Worm (Caenorhabditis elegans) whole organism, dauer: ENCODE data around the gene K08B5.2.

Experiments used
- unc-62 ChIP-seq: sonication (generic microtip); optimal IDR thresholded peaks from 2 replicates; lab custom pipeline; 2017; ENCODE audit warnings: missing biosample characterization, missing genetic modification reagents, missing genetic modification characterization

K08B5.2 gene

ce11 chrX:16553845-16554426 lies at the start of gene K08B5.2:
Gene K08B5.2, minus strand, starts transcription at chrX:16553887.
- no peak for TF ChIP-seq unc-62 (GFP tag; lab: Kevin White, UChicago)

ce11 chrX:16602457-16602856 lies 48.8 kb upstream of the K08B5.2 start, which contains the start of gene F59C12.4:
Gene F59C12.4, minus strand, starts transcription at chrX:16602622.
- no peak for TF ChIP-seq unc-62 (GFP tag; lab: Kevin White, UChicago)

- no peak for TF ChIP-seq unc-62 (GFP tag; lab: Kevin White, UChicago)
Measured at ce11 chrX:16597791-16598190, 44.1 kb upstream of the K08B5.2 start.

- no peak for TF ChIP-seq unc-62 (GFP tag; lab: Kevin White, UChicago)
Measured at ce11 chrX:16596972-16597371, 43.3 kb upstream of the K08B5.2 start.

ce11 chrX:16595522-16596282 lies 42.0 kb upstream of the K08B5.2 start:
- no peak for TF ChIP-seq unc-62 (GFP tag; lab: Kevin White, UChicago)

ce11 chrX:16594931-16595330 lies 41.2 kb upstream of the K08B5.2 start, which contains the start of gene cdh-9:
Gene cdh-9, plus strand, starts transcription at chrX:16595231.
- TF ChIP-seq unc-62 (GFP tag; lab: Kevin White, UChicago) = no peak

ce11 chrX:16591533-16591932 lies 37.8 kb upstream of the K08B5.2 start:
- no peak for TF ChIP-seq unc-62 (GFP tag; lab: Kevin White, UChicago)

- TF ChIP-seq unc-62 (GFP tag; lab: Kevin White, UChicago) = no peak
Measured at ce11 chrX:16590803-16591202, 37.1 kb upstream of the K08B5.2 start.

ce11 chrX:16590230-16590629 lies 36.5 kb upstream of the K08B5.2 start:
- TF ChIP-seq unc-62 (GFP tag; lab: Kevin White, UChicago) = no peak

ce11 chrX:16588102-16588501 lies 34.4 kb upstream of the K08B5.2 start:
- no peak for TF ChIP-seq unc-62 (GFP tag; lab: Kevin White, UChicago)

ce11 chrX:16579303-16579795 lies 25.7 kb upstream of the K08B5.2 start, which contains the start of gene ser-1:
Gene ser-1, plus strand, starts transcription at chrX:16579745.
- TF ChIP-seq unc-62 (GFP tag; lab: Kevin White, UChicago) = no peak

ce11 chrX:16575262-16575661 lies 21.6 kb upstream of the K08B5.2 start:
- no peak for TF ChIP-seq unc-62 (GFP tag; lab: Kevin White, UChicago)

- TF ChIP-seq unc-62 (GFP tag; lab: Kevin White, UChicago) = no peak
Measured at ce11 chrX:16574303-16574702, 20.6 kb upstream of the K08B5.2 start.

ce11 chrX:16571877-16572276 lies 18.2 kb upstream of the K08B5.2 start:
- TF ChIP-seq unc-62 (GFP tag; lab: Kevin White, UChicago) = no peak

ce11 chrX:16566358-16566757 lies 12.7 kb upstream of the K08B5.2 start:
- no peak for TF ChIP-seq unc-62 (GFP tag; lab: Kevin White, UChicago)

- no peak for TF ChIP-seq unc-62 (GFP tag; lab: Kevin White, UChicago)
Measured at ce11 chrX:16565781-16566180, 12.1 kb upstream of the K08B5.2 start.
